Worm (Caenorhabditis elegans) whole organism, L1 larva: ENCODE data around the gene C34D10.1.
A peak's percentile ranks its signal among the peaks of the same experiment; 100 is the strongest.

ENCODE experiments used
- C04F5.9 ChIP-seq: sonication (generic microtip); optimal IDR thresholded peaks from 2 replicates; lab custom pipeline; 2016; ENCODE audit warnings: missing genetic modification characterization, missing compliant biosample characterization
- C16A3.4 ChIP-seq: fragments of 150-350 bp; optimal IDR thresholded peaks from 2 replicates; lab custom pipeline; 2014; ENCODE audit warnings: missing biosample characterization, missing genetic modification characterization
- C34B4.2 ChIP-seq: sonication (generic microtip); optimal IDR thresholded peaks from 2 replicates; lab custom pipeline; 2017; ENCODE audit warnings: mild to moderate bottlenecking, missing genetic modification characterization, missing compliant biosample characterization
- aha-1 ChIP-seq: fragments of 150-350 bp; optimal IDR thresholded peaks from 2 replicates; lab custom pipeline; 2014; ENCODE audit warnings: missing biosample characterization, missing genetic modification characterization
- alr-1 ChIP-seq: fragments of 200-800 bp; sonication (Bioruptor generic); optimal IDR thresholded peaks from 2 replicates; lab custom pipeline; 2018; ENCODE audit warnings: borderline replicate concordance, mild to moderate bottlenecking, missing genetic modification characterization, missing compliant biosample characterization
- ama-1 ChIP-seq: fragments of 150-350 bp; optimal IDR thresholded peaks from 2 replicates; lab custom pipeline; 2014
- blmp-1 ChIP-seq: fragments of 150-350 bp; optimal IDR thresholded peaks from 2 replicates; lab custom pipeline; 2014; ENCODE audit warnings: missing biosample characterization, missing genetic modification characterization
- ceh-63 ChIP-seq: fragments of 200-800 bp; sonication (Bioruptor generic); optimal IDR thresholded peaks from 2 replicates; lab custom pipeline; 2018; ENCODE audit warnings: mild to moderate bottlenecking, missing genetic modification characterization, missing compliant biosample characterization
- ceh-8 ChIP-seq: fragments of 200-800 bp; sonication (Bioruptor generic); optimal IDR thresholded peaks from 2 replicates; lab custom pipeline; 2018; ENCODE audit warnings: mild to moderate bottlenecking, missing genetic modification characterization, moderate library complexity, missing compliant biosample characterization
- ceh-82 ChIP-seq, 3 experiments: fragments of 150-350 bp in 1 of 3; sonication (generic microtip) in 2 of 3; optimal IDR thresholded peaks; 2 replicates each; lab custom pipeline; 2014 to 2017; ENCODE audit warnings: missing biosample characterization in 3 of 3, missing genetic modification characterization in 3 of 3
- ceh-88 ChIP-seq: fragments of 200-800 bp; sonication (Bioruptor generic); IDR thresholded peaks from 2 replicates; pipeline ENCODE4 v1.3.6; 2022; ENCODE audit warnings: missing genetic modification characterization, missing compliant biosample characterization
- dsc-1 ChIP-seq: sonication (generic microtip); optimal IDR thresholded peaks from 2 replicates; lab custom pipeline; 2016; ENCODE audit warnings: mild to moderate bottlenecking, missing genetic modification characterization, missing compliant biosample characterization
- efl-1 ChIP-seq, 4 experiments: fragments of 150-350 bp; optimal IDR thresholded peaks in 3 of 4; peaks in 1 of 4; 1 replicate in 1 of 4; 2 replicates in 3 of 4; lab custom pipeline; 2014; ENCODE audit warnings: missing biosample characterization in 2 of 4, missing genetic modification characterization in 2 of 4, missing genetic modification reagents in 2 of 4
- efl-3 ChIP-seq: fragments of 200-800 bp; sonication (Bioruptor generic); optimal IDR thresholded peaks from 2 replicates; lab custom pipeline; 2018; ENCODE audit warnings: mild to moderate bottlenecking, missing genetic modification characterization, missing compliant biosample characterization
- ets-5 ChIP-seq: fragments of 200-800 bp; sonication (Bioruptor generic); IDR thresholded peaks from 2 replicates; pipeline ENCODE4 v1.3.6; 2022; ENCODE audit warnings: missing genetic modification characterization, missing compliant biosample characterization
- fkh-10 ChIP-seq: sonication (generic microtip); optimal IDR thresholded peaks from 2 replicates; lab custom pipeline; 2017; ENCODE audit warnings: missing biosample characterization, missing genetic modification reagents, missing genetic modification characterization
- fkh-4 ChIP-seq: sonication (generic microtip); optimal IDR thresholded peaks from 2 replicates; lab custom pipeline; 2016; ENCODE audit warnings: missing compliant biosample characterization, missing genetic modification characterization, borderline replicate concordance
- fos-1 ChIP-seq: fragments of 150-350 bp; optimal IDR thresholded peaks from 2 replicates; lab custom pipeline; 2014; ENCODE audit warnings: missing biosample characterization, missing genetic modification characterization
- hlh-17 ChIP-seq: fragments of 200-800 bp; sonication (Bioruptor generic); optimal IDR thresholded peaks from 2 replicates; lab custom pipeline; 2018; ENCODE audit warnings: missing genetic modification characterization, mild to moderate bottlenecking, missing compliant biosample characterization, moderate library complexity, borderline replicate concordance
- hlh-4 ChIP-seq: sonication (generic microtip); optimal IDR thresholded peaks from 2 replicates; lab custom pipeline; 2016; ENCODE audit warnings: mild to moderate bottlenecking, missing genetic modification characterization, missing compliant biosample characterization
- hpl-2 ChIP-seq: fragments of 150-350 bp; optimal IDR thresholded peaks from 2 replicates; lab custom pipeline; 2014; ENCODE audit warnings: missing biosample characterization, missing genetic modification reagents, missing genetic modification characterization
- lin-13 ChIP-seq: fragments of 150-350 bp; optimal IDR thresholded peaks from 2 replicates; lab custom pipeline; 2014; ENCODE audit warnings: missing biosample characterization, missing genetic modification reagents, missing genetic modification characterization
- lin-14 ChIP-seq: fragments of 200-800 bp; sonication (Bioruptor generic); optimal IDR thresholded peaks from 2 replicates; lab custom pipeline; 2018; ENCODE audit warnings: mild to moderate bottlenecking, missing genetic modification characterization, moderate library complexity, missing compliant biosample characterization
- lin-15B ChIP-seq: fragments of 150-350 bp; sonication (generic microtip); optimal IDR thresholded peaks from 3 replicates; lab custom pipeline; 2014; ENCODE audit warnings: missing biosample characterization, missing genetic modification characterization
- lin-35 ChIP-seq, 2 experiments: fragments of 150-350 bp; optimal IDR thresholded peaks; 2 replicates each; lab custom pipeline; 2014; ENCODE audit warnings: missing biosample characterization in 2 of 2, missing genetic modification characterization in 2 of 2, missing genetic modification reagents in 2 of 2
- lin-39 ChIP-seq: fragments of 150-350 bp; optimal IDR thresholded peaks from 2 replicates; lab custom pipeline; 2014; ENCODE audit warnings: missing biosample characterization, missing genetic modification reagents, missing genetic modification characterization
- mef-2 ChIP-seq: fragments of 150-350 bp; optimal IDR thresholded peaks from 2 replicates; lab custom pipeline; 2014; ENCODE audit warnings: missing biosample characterization, missing genetic modification characterization
- nhr-237 ChIP-seq: fragments of 150-350 bp; optimal IDR thresholded peaks from 2 replicates; lab custom pipeline; 2014; ENCODE audit warnings: missing biosample characterization, missing genetic modification characterization
- nhr-47 ChIP-seq: sonication (generic microtip); optimal IDR thresholded peaks from 2 replicates; lab custom pipeline; 2016; ENCODE audit warnings: mild to moderate bottlenecking, missing genetic modification characterization, moderate library complexity, missing compliant biosample characterization
- nhr-77 ChIP-seq: fragments of 150-350 bp; optimal IDR thresholded peaks from 2 replicates; lab custom pipeline; 2014; ENCODE audit warnings: missing biosample characterization, missing genetic modification characterization
- nhr-84 ChIP-seq: sonication (generic microtip); optimal IDR thresholded peaks from 2 replicates; lab custom pipeline; 2017; ENCODE audit warnings: missing biosample characterization, missing genetic modification characterization
- nhr-90 ChIP-seq: sonication (generic microtip); optimal IDR thresholded peaks from 2 replicates; lab custom pipeline; 2016; ENCODE audit warnings: mild to moderate bottlenecking, missing genetic modification characterization, missing compliant biosample characterization; ENCODE audit not compliant: poor library complexity
- pag-3 ChIP-seq: sonication (generic microtip); optimal IDR thresholded peaks from 2 replicates; lab custom pipeline; 2017; ENCODE audit warnings: missing genetic modification characterization, mild to moderate bottlenecking, missing compliant biosample characterization, antibody characterized with exemption, borderline replicate concordance; ENCODE audit not compliant: insufficient read depth
- pax-3 ChIP-seq: fragments of 200-800 bp; sonication (Bioruptor generic); optimal IDR thresholded peaks from 2 replicates; lab custom pipeline; 2018; ENCODE audit warnings: mild to moderate bottlenecking, missing genetic modification characterization, moderate library complexity, missing compliant biosample characterization
- rnt-1 ChIP-seq: sonication (generic microtip); optimal IDR thresholded peaks from 2 replicates; lab custom pipeline; 2016; ENCODE audit warnings: mild to moderate bottlenecking, missing genetic modification characterization, moderate library complexity, missing compliant biosample characterization
- skn-1 ChIP-seq: fragments of 150-350 bp; optimal IDR thresholded peaks from 2 replicates; lab custom pipeline; 2014; ENCODE audit warnings: missing biosample characterization, missing genetic modification characterization
- snu-23 ChIP-seq: sonication (generic microtip); optimal IDR thresholded peaks from 2 replicates; lab custom pipeline; 2016; ENCODE audit warnings: missing genetic modification characterization, missing compliant biosample characterization
- sptf-1 ChIP-seq: fragments of 150-350 bp; optimal IDR thresholded peaks from 2 replicates; lab custom pipeline; 2014; ENCODE audit warnings: missing biosample characterization, missing genetic modification characterization
- swsn-7 ChIP-seq: sonication (generic microtip); optimal IDR thresholded peaks from 2 replicates; lab custom pipeline; 2016; ENCODE audit warnings: missing genetic modification characterization, missing compliant biosample characterization
- tlp-1 ChIP-seq: fragments of 150-350 bp; optimal IDR thresholded peaks from 2 replicates; lab custom pipeline; 2014; ENCODE audit warnings: missing biosample characterization, missing genetic modification characterization
- unc-62 ChIP-seq: fragments of 150-350 bp; optimal IDR thresholded peaks from 2 replicates; lab custom pipeline; 2014; ENCODE audit warnings: missing biosample characterization, missing genetic modification reagents, missing genetic modification characterization
- unc-86 ChIP-seq: sonication (generic microtip); optimal IDR thresholded peaks from 2 replicates; lab custom pipeline; 2016; ENCODE audit warnings: missing genetic modification characterization, missing compliant biosample characterization
- xbp-1 ChIP-seq: sonication (generic microtip); optimal IDR thresholded peaks from 2 replicates; lab custom pipeline; 2016; ENCODE audit warnings: missing genetic modification characterization, missing compliant biosample characterization
- ztf-4 ChIP-seq: fragments of 150-350 bp; optimal IDR thresholded peaks from 2 replicates; lab custom pipeline; 2014; ENCODE audit warnings: missing biosample characterization, missing genetic modification characterization

Gene C34D10.1

DNA sequence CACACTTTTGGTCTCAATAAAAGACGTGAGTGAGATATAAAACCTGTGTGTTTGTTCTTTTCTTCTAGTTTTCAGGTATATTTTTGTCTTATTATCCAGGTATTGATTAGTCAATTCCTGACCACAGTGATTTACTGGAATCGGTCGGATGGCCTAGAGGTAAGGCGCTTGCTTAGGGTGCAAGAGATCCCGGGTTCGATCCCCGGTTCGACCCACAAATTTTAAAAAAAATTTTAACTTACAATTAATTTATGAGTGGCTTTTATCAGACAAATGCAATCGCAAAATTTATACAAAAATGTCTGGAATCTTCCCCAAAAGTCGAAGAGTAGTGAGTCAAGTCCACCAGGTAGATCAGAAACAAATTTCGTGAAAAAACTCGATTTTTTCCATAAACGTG, 8.1 kb downstream of the C34D10.1 start:
- no peak for TF ChIP-seq dsc-1
- TF ChIP-seq swsn-7 (tag; lab: Kevin White, UChicago): no peak
- no peak for TF ChIP-seq ets-5 (GFP tag; lab: Robert Waterston, UW)
- TF ChIP-seq fkh-10: no peak
- TF ChIP-seq hlh-4: no peak
- TF ChIP-seq nhr-237 (tag; lab: Kevin White, UChicago): no peak
- no peak for TF ChIP-seq lin-39 (tag; lab: Kevin White, UChicago)
- no peak for TF ChIP-seq ama-1
- no peak for TF ChIP-seq C04F5.9 (tag; lab: Kevin White, UChicago)
- TF ChIP-seq fos-1 (tag; lab: Kevin White, UChicago): no peak
- TF ChIP-seq lin-13: no peak
- TF ChIP-seq aha-1 (tag; lab: Kevin White, UChicago): no peak
- TF ChIP-seq ceh-82 (tag; optimal IDR thresholded peaks at IDR 0.05; lab: Kevin White, UChicago): no peak
- no peak for TF ChIP-seq pag-3 (tag; lab: Kevin White, UChicago)
- no peak for TF ChIP-seq hpl-2 (GFP tag; lab: Kevin White, UChicago)
- TF ChIP-seq ceh-8 (GFP tag; lab: Kevin White, UChicago): no peak
- no peak for TF ChIP-seq efl-3 (GFP tag; lab: Kevin White, UChicago)

DNA sequence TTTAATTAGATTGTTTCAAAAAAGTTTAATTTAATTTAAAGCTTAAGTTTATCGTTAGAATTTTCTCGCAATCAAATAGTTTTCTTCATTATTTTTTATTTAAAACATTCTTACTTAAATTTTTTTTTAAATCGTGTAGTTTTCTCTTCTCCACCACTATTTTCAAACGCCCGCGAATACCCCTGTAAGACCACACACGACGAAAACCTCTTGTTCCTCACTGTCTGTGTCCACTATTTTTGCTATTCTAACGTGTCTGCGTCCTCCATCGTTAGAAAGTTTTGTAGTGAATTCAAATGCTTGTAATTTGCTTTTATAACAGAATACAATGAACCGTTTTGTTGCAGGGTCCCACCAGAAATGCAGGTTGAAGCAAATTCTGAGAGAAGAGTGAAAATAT, 11.7 kb downstream of the C34D10.1 start, which contains the start of gene xol-1:
TSS of gene xol-1 (plus strand) at position 347 of the 400 bp plus-strand sequence.
- TF ChIP-seq pax-3 (tag; lab: Kevin White, UChicago) (no peak), sptf-1 (no peak), nhr-90 (tag; lab: Kevin White, UChicago) (no peak), blmp-1 (tag; lab: Kevin White, UChicago) (peak; percentile 30), skn-1 (tag; lab: Kevin White, UChicago) (peak; percentile 0), lin-35 (GFP tag; optimal IDR thresholded peaks at IDR 0.05; lab: Kevin White, UChicago) (peak in 1 of 2 experiments; percentile 30), rnt-1 (tag; lab: Kevin White, UChicago) (peak; percentile 12), efl-1 (optimal IDR thresholded peaks at IDR 0.05; lab: Kevin White, UChicago) (no peak), efl-1 (GFP tag; optimal IDR thresholded peaks at IDR 0.05 in 1 of 2; lab: Kevin White, UChicago) (peak in 1 of 2 experiments; percentile 37), snu-23 (GFP tag; lab: Kevin White, UChicago) (peak; percentile 23)
- TF ChIP-seq, all 84 proteins: peak for 6

DNA sequence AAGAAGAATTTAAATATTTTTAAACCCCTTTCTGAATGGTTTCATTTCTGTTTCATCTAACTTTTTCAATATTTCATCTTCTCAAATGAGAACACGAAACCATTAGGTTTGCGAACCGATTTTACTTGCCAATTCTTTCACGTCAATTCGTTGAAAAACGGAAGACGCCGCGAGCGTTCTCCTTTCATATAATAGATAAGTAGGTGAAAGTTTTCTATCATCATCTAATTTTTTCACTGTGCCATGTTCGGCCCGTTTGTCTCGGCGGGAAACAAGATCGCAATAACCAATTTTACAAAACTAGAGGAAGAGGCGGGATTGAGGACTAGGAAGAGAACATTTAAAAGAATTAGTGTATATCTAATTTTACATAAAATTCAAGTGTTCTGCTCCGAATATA, 15.9 kb downstream of the C34D10.1 start, which contains the start of gene C18A11.4:
TSS of gene C18A11.4 (plus strand) at position 367 of the 400 bp plus-strand sequence.
- TF ChIP-seq lin-35 (GFP tag; optimal IDR thresholded peaks at IDR 0.05; lab: Kevin White, UChicago) (no peak), blmp-1 (tag; lab: Kevin White, UChicago) (peak; percentile 85), tlp-1 (tag; lab: Kevin White, UChicago) (no peak), ceh-63 (no peak), ama-1 (no peak), C34B4.2 (no peak), snu-23 (GFP tag; lab: Kevin White, UChicago) (no peak)
- TF ChIP-seq, all 84 proteins: peak for 1

DNA sequence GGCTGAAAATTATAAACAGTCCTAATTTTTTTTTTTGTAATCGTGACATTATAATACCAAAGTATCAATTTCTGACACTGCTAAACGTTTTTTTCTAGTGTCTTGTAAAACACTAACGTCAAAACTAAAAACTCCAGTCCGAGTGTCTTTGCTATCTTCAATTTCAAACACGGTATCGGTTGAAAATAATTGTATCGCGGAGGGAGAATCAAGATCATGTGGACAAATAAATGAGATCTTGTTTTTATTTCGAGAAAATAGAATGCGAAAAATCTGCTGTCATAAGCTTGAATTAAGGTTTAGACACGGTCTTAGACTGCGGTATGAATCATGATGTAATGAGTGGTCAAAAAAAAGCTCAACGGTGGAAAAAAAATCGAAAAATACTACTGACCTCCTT, 19.4 kb downstream of the C34D10.1 start:
- TF ChIP-seq ztf-4 (tag; lab: Kevin White, UChicago): no peak
- no peak for TF ChIP-seq ets-5 (GFP tag; lab: Robert Waterston, UW)
- TF ChIP-seq dsc-1: peak; percentile 65
- TF ChIP-seq rnt-1 (tag; lab: Kevin White, UChicago): peak; percentile 14
- no peak for TF ChIP-seq lin-15B
- peak; percentile 68 for TF ChIP-seq snu-23 (GFP tag; lab: Kevin White, UChicago)
- no peak for TF ChIP-seq fkh-4
- TF ChIP-seq pax-3 (tag; lab: Kevin White, UChicago): no peak
- no peak for TF ChIP-seq mef-2 (tag; lab: Kevin White, UChicago)
- TF ChIP-seq nhr-77 (tag; lab: Kevin White, UChicago): no peak
- no peak for TF ChIP-seq ceh-63
- TF ChIP-seq nhr-47 (tag; lab: Kevin White, UChicago): peak; percentile 63
- no peak for TF ChIP-seq ceh-88
- TF ChIP-seq C16A3.4 (tag; lab: Kevin White, UChicago): peak; percentile 40
- TF ChIP-seq hlh-17: no peak
- no peak for TF ChIP-seq pag-3 (tag; lab: Kevin White, UChicago)
- no peak for TF ChIP-seq unc-62 (GFP tag; lab: Kevin White, UChicago)
- TF ChIP-seq alr-1 (tag; lab: Kevin White, UChicago): no peak
- peak in 1 of 3 experiments; percentile 15 for TF ChIP-seq ceh-82 (tag; optimal IDR thresholded peaks at IDR 0.05; lab: Kevin White, UChicago)
- peak; percentile 38 for TF ChIP-seq xbp-1 (tag; lab: Kevin White, UChicago)
- no peak for TF ChIP-seq unc-86 (tag; lab: Kevin White, UChicago)
- no peak for TF ChIP-seq nhr-237 (tag; lab: Kevin White, UChicago)
- TF ChIP-seq lin-14 (GFP tag; lab: Kevin White, UChicago): peak; percentile 26
- TF ChIP-seq nhr-84 (tag; lab: Kevin White, UChicago): no peak
- peak in 1 of 2 experiments; percentile 33 for TF ChIP-seq lin-35 (GFP tag; optimal IDR thresholded peaks at IDR 0.05; lab: Kevin White, UChicago)
- TF ChIP-seq hpl-2 (GFP tag; lab: Kevin White, UChicago): no peak
- TF ChIP-seq hlh-4: no peak
- peak; percentile 41 for TF ChIP-seq lin-39 (tag; lab: Kevin White, UChicago)
